Worm (Caenorhabditis elegans) whole organism, mixed stage, embryonic: ENCODE data around the gene tdpo-1.

Source experiments
- M03D4.4 ChIP-seq: sonication (generic microtip); optimal IDR thresholded peaks from 2 replicates; lab custom pipeline; 2017; ENCODE audit warnings: mild to moderate bottlenecking, missing genetic modification characterization, missing compliant biosample characterization
- bed-3 ChIP-seq: fragments of 200-800 bp; sonication (Bioruptor generic); optimal IDR thresholded peaks from 3 replicates; lab custom pipeline; 2018; ENCODE audit warnings: mild to moderate bottlenecking, missing genetic modification characterization, moderate library complexity, missing compliant biosample characterization
- blmp-1 ChIP-seq: fragments of 150-350 bp; optimal IDR thresholded peaks from 2 replicates; lab custom pipeline; 2014; ENCODE audit warnings: missing biosample characterization, missing genetic modification characterization
- ceh-39 ChIP-seq: fragments of 150-350 bp; optimal IDR thresholded peaks from 2 replicates; lab custom pipeline; 2014; ENCODE audit warnings: missing biosample characterization, missing genetic modification characterization
- ceh-43 ChIP-seq: fragments of 200-800 bp; sonication (Bioruptor generic); optimal IDR thresholded peaks from 2 replicates; lab custom pipeline; 2018; ENCODE audit warnings: mild to moderate bottlenecking, missing genetic modification characterization, moderate library complexity, missing compliant biosample characterization
- ceh-83 ChIP-seq: fragments of 200-800 bp; sonication (Bioruptor generic); optimal IDR thresholded peaks from 2 replicates; lab custom pipeline; 2018; ENCODE audit warnings: mild to moderate bottlenecking, missing genetic modification characterization, missing compliant biosample characterization
- ces-1 ChIP-seq: fragments of 150-350 bp; optimal IDR thresholded peaks from 2 replicates; lab custom pipeline; 2014; ENCODE audit warnings: missing biosample characterization, missing genetic modification reagents, missing genetic modification characterization
- cnd-1 ChIP-seq: fragments of 200-800 bp; sonication (Bioruptor generic); optimal IDR thresholded peaks from 2 replicates; lab custom pipeline; 2018; ENCODE audit warnings: mild to moderate bottlenecking, missing genetic modification characterization, missing compliant biosample characterization
- drap-1 ChIP-seq: fragments of 200-800 bp; sonication (Bioruptor generic); optimal IDR thresholded peaks from 3 replicates; lab custom pipeline; 2018; ENCODE audit warnings: mild to moderate bottlenecking, missing genetic modification characterization, missing compliant biosample characterization
- elt-1 ChIP-seq: sonication (generic microtip); optimal IDR thresholded peaks from 2 replicates; lab custom pipeline; 2017; ENCODE audit warnings: missing genetic modification characterization, mild to moderate bottlenecking, missing compliant biosample characterization, antibody characterized with exemption, moderate library complexity, borderline replicate concordance; ENCODE audit not compliant: insufficient read depth
- elt-3 ChIP-seq: fragments of 150-350 bp; optimal IDR thresholded peaks from 2 replicates; lab custom pipeline; 2014; ENCODE audit warnings: missing biosample characterization, missing genetic modification characterization
- flh-1 ChIP-seq: fragments of 200-800 bp; sonication (Bioruptor generic); optimal IDR thresholded peaks from 2 replicates; lab custom pipeline; 2018; ENCODE audit warnings: mild to moderate bottlenecking, missing genetic modification characterization, moderate library complexity, missing compliant biosample characterization
- ham-2 ChIP-seq: fragments of 200-800 bp; sonication (Bioruptor generic); optimal IDR thresholded peaks from 2 replicates; lab custom pipeline; 2018; ENCODE audit warnings: mild to moderate bottlenecking, missing genetic modification characterization, missing compliant biosample characterization
- hlh-1 ChIP-seq: fragments of 150-350 bp; optimal IDR thresholded peaks from 2 replicates; lab custom pipeline; 2014; ENCODE audit warnings: missing biosample characterization, missing genetic modification reagents, missing genetic modification characterization
- lin-32 ChIP-seq: fragments of 200-800 bp; sonication (Bioruptor generic); optimal IDR thresholded peaks from 2 replicates; lab custom pipeline; 2018; ENCODE audit warnings: mild to moderate bottlenecking, missing genetic modification characterization, missing compliant biosample characterization
- mab-5 ChIP-seq: fragments of 150-350 bp; optimal IDR thresholded peaks from 2 replicates; lab custom pipeline; 2014; ENCODE audit warnings: missing biosample characterization, missing genetic modification characterization
- mls-2 ChIP-seq: sonication (generic microtip); optimal IDR thresholded peaks from 2 replicates; lab custom pipeline; 2016; ENCODE audit warnings: mild to moderate bottlenecking, missing genetic modification characterization, moderate library complexity, missing compliant biosample characterization
- nhr-12 ChIP-seq: fragments of 150-350 bp; optimal IDR thresholded peaks from 2 replicates; lab custom pipeline; 2014; ENCODE audit warnings: missing biosample characterization, missing genetic modification characterization
- nhr-2 ChIP-seq: fragments of 150-350 bp; optimal IDR thresholded peaks from 2 replicates; lab custom pipeline; 2014; ENCODE audit warnings: missing biosample characterization, missing genetic modification characterization
- nhr-237 ChIP-seq: fragments of 150-350 bp; optimal IDR thresholded peaks from 2 replicates; lab custom pipeline; 2014; ENCODE audit warnings: missing biosample characterization, missing genetic modification characterization
- nhr-28 ChIP-seq: fragments of 150-350 bp; optimal IDR thresholded peaks from 2 replicates; lab custom pipeline; 2014; ENCODE audit warnings: missing biosample characterization, missing genetic modification characterization
- nhr-76 ChIP-seq: sonication (generic microtip); optimal IDR thresholded peaks from 2 replicates; lab custom pipeline; 2017; ENCODE audit warnings: missing biosample characterization, missing genetic modification characterization
- pha-4 ChIP-seq: fragments of 150-350 bp; optimal IDR thresholded peaks from 2 replicates; lab custom pipeline; 2018; ENCODE audit warnings: missing biosample characterization, missing genetic modification reagents, missing genetic modification characterization
- sem-2 ChIP-seq: fragments of 200-800 bp; sonication (Bioruptor generic); optimal IDR thresholded peaks from 2 replicates; lab custom pipeline; 2018; ENCODE audit warnings: mild to moderate bottlenecking, missing genetic modification characterization, missing compliant biosample characterization
- snpc-4 ChIP-seq: fragments of 150-350 bp; optimal IDR thresholded peaks from 2 replicates; lab custom pipeline; 2014; ENCODE audit warnings: missing biosample characterization, missing genetic modification characterization
- sptf-1 ChIP-seq: sonication (generic microtip); optimal IDR thresholded peaks from 2 replicates; lab custom pipeline; 2017; ENCODE audit warnings: mild to moderate bottlenecking, missing genetic modification characterization, moderate library complexity, missing compliant biosample characterization
- unc-120 ChIP-seq: sonication (generic microtip); optimal IDR thresholded peaks from 2 replicates; lab custom pipeline; 2017; ENCODE audit warnings: missing genetic modification characterization, missing compliant biosample characterization; ENCODE audit not compliant: poor library complexity, severe bottlenecking
- unc-39 ChIP-seq: fragments of 150-350 bp; optimal IDR thresholded peaks from 2 replicates; lab custom pipeline; 2014; ENCODE audit warnings: missing biosample characterization, missing genetic modification characterization
- unc-62 ChIP-seq: fragments of 150-350 bp; optimal IDR thresholded peaks from 2 replicates; lab custom pipeline; 2014; ENCODE audit warnings: missing biosample characterization, missing genetic modification reagents, missing genetic modification characterization
- zip-8 ChIP-seq: fragments of 150-350 bp; optimal IDR thresholded peaks from 2 replicates; lab custom pipeline; 2014; ENCODE audit warnings: missing biosample characterization, missing genetic modification characterization
- ztf-11 ChIP-seq: fragments of 150-350 bp; optimal IDR thresholded peaks from 2 replicates; lab custom pipeline; 2014; ENCODE audit warnings: missing biosample characterization, missing genetic modification characterization

The tdpo-1 gene

DNA sequence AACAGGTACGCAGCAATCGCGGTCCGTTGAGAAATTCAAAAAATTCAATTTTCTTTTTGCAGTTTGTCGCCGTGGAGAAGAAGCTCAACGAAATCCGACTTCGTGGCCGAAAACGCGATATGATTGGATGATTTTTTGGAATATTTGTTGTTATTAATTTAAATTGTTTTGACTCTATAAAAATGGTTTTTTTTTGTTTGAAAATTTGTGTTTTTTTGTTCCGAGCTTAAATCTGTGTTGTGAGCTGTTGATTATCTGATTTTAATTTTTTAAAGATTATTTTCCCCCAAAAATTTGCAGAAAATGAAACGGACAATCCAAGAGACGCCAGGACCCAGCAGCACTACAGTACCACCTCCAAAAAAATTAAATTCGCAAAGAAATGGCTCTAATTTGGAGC, at the start of gene tdpo-1:
tdpo-1 (plus strand) TSS at position 301 of the 400 bp plus-strand sequence.
- TF ChIP-seq ham-2 (GFP tag; lab: Kevin White, UChicago) = no peak
- no peak for TF ChIP-seq M03D4.4 (tag; lab: Kevin White, UChicago)
- no peak for TF ChIP-seq nhr-12 (tag; lab: Kevin White, UChicago)
- no peak for TF ChIP-seq blmp-1

DNA sequence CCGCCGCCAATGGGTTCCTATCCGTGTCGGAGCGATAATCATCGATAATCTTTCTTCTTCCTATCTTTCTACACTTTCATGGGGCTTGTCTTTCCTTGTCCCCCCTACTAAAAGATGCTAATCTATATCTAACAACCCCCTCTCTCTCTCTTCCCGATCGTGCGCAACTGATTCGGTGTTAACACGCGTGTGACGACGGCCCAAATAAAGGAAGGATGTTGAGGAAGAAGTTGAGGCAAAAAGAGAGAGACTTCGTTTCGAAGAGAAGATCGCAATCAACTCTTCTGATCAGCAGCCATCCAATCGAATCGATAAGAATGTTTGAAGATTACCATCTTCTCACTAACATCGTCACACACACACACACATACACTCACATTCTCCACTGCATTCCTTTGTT, 48.4 kb upstream of the tdpo-1 start:
- TF ChIP-seq flh-1 (GFP tag; lab: Kevin White, UChicago) (no peak), drap-1 (GFP tag; lab: Kevin White, UChicago) (no peak), ham-2 (GFP tag; lab: Kevin White, UChicago) (peak; percentile 85), elt-1 (peak; percentile 99), M03D4.4 (tag; lab: Kevin White, UChicago) (no peak), ceh-43 (GFP tag; lab: Kevin White, UChicago) (no peak)
- TF ChIP-seq, all 35 proteins: peak for 2

DNA sequence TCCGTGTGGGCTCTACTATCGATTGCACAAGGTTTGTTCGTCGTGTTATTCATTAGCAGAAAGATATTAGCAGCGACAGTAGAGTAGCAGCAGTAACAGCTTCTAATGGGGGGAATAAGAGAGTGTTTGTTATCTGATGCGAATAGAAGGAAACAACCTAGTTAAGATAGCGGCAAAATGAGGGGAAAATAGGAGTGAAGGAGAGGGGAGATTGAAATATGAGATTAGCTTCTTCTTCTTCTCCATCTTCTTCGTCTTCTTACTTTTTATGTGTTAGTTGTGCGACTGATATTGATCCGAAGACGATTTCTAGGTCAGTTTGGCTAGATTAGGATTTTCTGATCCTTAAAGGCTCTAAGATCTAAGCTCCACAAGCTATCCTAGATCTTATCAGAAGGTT, 44.8 kb upstream of the tdpo-1 start:
- TF ChIP-seq zip-8 (no peak), nhr-237 (tag; lab: Kevin White, UChicago) (no peak), bed-3 (GFP tag; lab: Kevin White, UChicago) (no peak), nhr-76 (no peak), unc-39 (tag; lab: Kevin White, UChicago) (no peak), hlh-1 (no peak), mab-5 (tag; lab: Kevin White, UChicago) (no peak), nhr-2 (tag; lab: Kevin White, UChicago) (no peak), mls-2 (no peak), sptf-1 (tag; lab: Kevin White, UChicago) (no peak), lin-32 (GFP tag; lab: Kevin White, UChicago) (no peak), elt-1 (peak; percentile 91), ham-2 (GFP tag; lab: Kevin White, UChicago) (peak; percentile 42), snpc-4 (tag; lab: Kevin White, UChicago) (no peak), ceh-83 (no peak), elt-3 (tag; lab: Kevin White, UChicago) (no peak)

DNA sequence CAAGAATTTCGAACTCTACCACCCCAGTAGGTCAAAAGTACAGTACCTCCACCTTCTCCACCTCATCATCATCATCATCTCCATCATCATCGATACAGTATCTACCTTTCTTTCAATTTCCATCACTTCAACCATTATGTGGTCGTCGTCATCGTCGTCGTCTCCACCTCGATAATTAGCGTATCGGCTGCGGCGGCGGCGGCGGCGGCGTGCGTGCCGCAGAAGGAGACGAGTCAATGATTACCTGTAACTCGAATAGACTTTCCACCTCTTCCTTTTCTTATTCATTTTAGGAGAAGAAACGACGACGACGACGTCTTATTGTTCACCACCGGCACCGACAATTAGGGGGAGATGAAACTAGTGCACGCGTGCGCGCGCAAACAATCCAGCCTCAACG, 44.1 kb upstream of the tdpo-1 start:
- TF ChIP-seq ceh-43 (GFP tag; lab: Kevin White, UChicago) = no peak
- TF ChIP-seq ces-1 = no peak
- TF ChIP-seq ceh-39 (tag; lab: Kevin White, UChicago) = no peak
- TF ChIP-seq mab-5 (tag; lab: Kevin White, UChicago) = no peak
- TF ChIP-seq unc-120 = no peak
- no peak for TF ChIP-seq sem-2 (GFP tag; lab: Kevin White, UChicago)
- no peak for TF ChIP-seq drap-1 (GFP tag; lab: Kevin White, UChicago)

DNA sequence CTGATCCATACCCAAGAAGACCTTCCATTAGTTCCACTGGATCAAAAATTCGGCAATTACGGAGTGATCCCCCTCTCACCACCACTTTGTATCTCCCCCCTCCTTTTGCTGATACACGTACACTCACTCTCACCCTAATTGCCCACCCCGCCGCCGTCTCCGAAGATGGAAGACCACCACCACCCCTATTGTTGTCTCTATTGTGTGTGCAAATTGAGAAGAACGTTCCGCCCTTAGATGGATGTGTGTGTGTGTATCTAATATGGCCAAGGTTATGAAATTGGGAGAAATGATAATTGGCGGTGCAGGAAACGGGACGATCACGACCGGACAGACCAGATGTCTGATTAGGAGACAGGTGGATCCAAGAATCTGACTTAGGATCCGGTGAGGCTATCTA, 43.4 kb upstream of the tdpo-1 start:
- TF ChIP-seq mls-2 (no peak), ham-2 (GFP tag; lab: Kevin White, UChicago) (no peak), cnd-1 (peak; percentile 5), ceh-39 (tag; lab: Kevin White, UChicago) (no peak), ceh-43 (GFP tag; lab: Kevin White, UChicago) (peak; percentile 56), nhr-28 (tag; lab: Kevin White, UChicago) (no peak), ces-1 (no peak), sem-2 (GFP tag; lab: Kevin White, UChicago) (no peak), pha-4 (tag; lab: Kevin White, UChicago) (no peak), ztf-11 (no peak), nhr-237 (tag; lab: Kevin White, UChicago) (no peak)

DNA sequence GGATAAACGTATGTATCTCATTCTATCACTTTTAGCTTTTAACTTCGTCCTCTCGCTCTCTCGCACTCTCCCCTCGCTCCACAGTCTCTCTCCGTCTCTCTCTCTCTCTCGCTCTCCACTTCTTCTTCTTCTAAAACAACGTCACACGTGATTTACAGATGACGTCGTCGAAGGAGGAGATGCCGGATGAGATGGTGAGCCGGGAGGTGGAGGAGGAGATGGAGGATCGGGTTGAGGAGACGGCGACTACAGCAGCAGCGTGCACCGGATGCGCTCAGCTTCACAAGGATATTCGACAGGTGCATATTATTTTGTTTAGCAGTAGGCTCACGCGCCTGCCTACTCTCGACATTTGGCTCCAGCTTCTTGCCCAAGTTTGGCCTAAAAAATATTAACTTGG, 41.8 kb upstream of the tdpo-1 start, which contains the start of gene elt-6:
elt-6 (plus strand) TSS at position 159 of the 400 bp plus-strand sequence.
- TF ChIP-seq unc-62 (GFP tag; lab: Kevin White, UChicago) = no peak
- no peak for TF ChIP-seq elt-1
- no peak for TF ChIP-seq ceh-39 (tag; lab: Kevin White, UChicago)
